Fruit fly (Drosophila melanogaster): ENCODE data around the gene CG15561.

Gene CG15561

dm6 chr3R:31218214-31218876 is 2.6 kb upstream of the CG15561 start (continued):
- TF ChIP-seq cad (GFP tag; optimal IDR thresholded peaks at IDR 0.05) (no peak), cato (GFP tag; optimal IDR thresholded peaks at IDR 0.05; ENCODE audit: borderline replicate concordance) (no peak), CG8478 (optimal IDR thresholded peaks at IDR 0.05) (no peak), insv (GFP tag; optimal IDR thresholded peaks at IDR 0.05) (no peak), onecut (GFP tag; IDR thresholded peaks at IDR 0.05) (no peak), CG32532 (GFP tag; IDR thresholded peaks at IDR 0.05) (no peak), CG34376 (GFP tag; optimal IDR thresholded peaks at IDR 0.05) (peak; percentile 3), Sry-δ (GFP tag; optimal IDR thresholded peaks at IDR 0.05) (no peak), Camta (GFP tag; optimal IDR thresholded peaks at IDR 0.05) (no peak), CG12155 (GFP tag; optimal IDR thresholded peaks at IDR 0.05) (no peak), Xbp1 (GFP tag; optimal IDR thresholded peaks at IDR 0.05) (no peak), gcm2 (GFP tag; optimal IDR thresholded peaks at IDR 0.05) (no peak), klu (GFP tag; IDR thresholded peaks at IDR 0.05) (no peak), CG15479 (GFP tag; optimal IDR thresholded peaks at IDR 0.05) (no peak), bcd (GFP tag; optimal IDR thresholded peaks at IDR 0.05) (no peak), CG4730 (GFP tag; IDR thresholded peaks at IDR 0.05) (no peak), Hey (tag; optimal IDR thresholded peaks at IDR 0.05) (no peak), CG14965 (GFP tag; optimal IDR thresholded peaks at IDR 0.05; ENCODE audit: borderline replicate concordance) (no peak), CG3726 (GFP tag; IDR thresholded peaks at IDR 0.05) (no peak), CG4360 (GFP tag; IDR thresholded peaks at IDR 0.05) (no peak), odd (GFP tag; optimal IDR thresholded peaks at IDR 0.05) (no peak), CG14050 (GFP tag; IDR thresholded peaks at IDR 0.05) (no peak), sisA (GFP tag; IDR thresholded peaks at IDR 0.05) (no peak), exex (tag; optimal IDR thresholded peaks at IDR 0.05) (peak; percentile 50), grn (GFP tag; optimal IDR thresholded peaks at IDR 0.05) (no peak), CG11695 (GFP tag; IDR thresholded peaks at IDR 0.05) (no peak), nerfin-1 (tag; optimal IDR thresholded peaks at IDR 0.05) (peak; percentile 89), slbo (GFP tag; IDR thresholded peaks at IDR 0.05) (no peak), corto (GFP tag; optimal IDR thresholded peaks at IDR 0.05) (no peak), CG8388 (GFP tag; optimal IDR thresholded peaks at IDR 0.05) (no peak), sd (tag; optimal IDR thresholded peaks at IDR 0.05) (peak; percentile 67), Nf-YB (GFP tag; optimal IDR thresholded peaks at IDR 0.05) (no peak), pb (GFP tag; optimal IDR thresholded peaks at IDR 0.05) (no peak), toy (GFP tag; IDR thresholded peaks at IDR 0.05) (no peak), en (GFP tag; optimal IDR thresholded peaks at IDR 0.05) (no peak), Hr39 (optimal IDR thresholded peaks at IDR 0.05) (no peak), BtbVII (GFP tag; optimal IDR thresholded peaks at IDR 0.05) (no peak), Sry-β (GFP tag; optimal IDR thresholded peaks at IDR 0.05) (no peak), mam (GFP tag; optimal IDR thresholded peaks at IDR 0.05) (no peak), CG2202 (tag; optimal IDR thresholded peaks at IDR 0.05) (no peak), salm (tag; optimal IDR thresholded peaks at IDR 0.05) (peak; percentile 1), CG1603 (tag; optimal IDR thresholded peaks at IDR 0.05) (peak; percentile 11), dysf (GFP tag; IDR thresholded peaks at IDR 0.05) (no peak), BEAF-32 (GFP tag; optimal IDR thresholded peaks at IDR 0.05) (no peak), H15 (GFP tag; IDR thresholded peaks at IDR 0.05) (no peak), nmo (GFP tag; optimal IDR thresholded peaks at IDR 0.05) (peak; percentile 13), disco-r (GFP tag; optimal IDR thresholded peaks at IDR 0.05) (no peak), ci (GFP tag; IDR thresholded peaks at IDR 0.05) (no peak), Bgb (GFP tag; IDR thresholded peaks at IDR 0.05; ENCODE audit: partially characterized antibody) (no peak), hb (GFP tag; IDR thresholded peaks at IDR 0.05; ENCODE audit: partially characterized antibody) (no peak), Mad (GFP tag; optimal IDR thresholded peaks at IDR 0.05) (no peak), Lim3 (GFP tag; IDR thresholded peaks at IDR 0.05) (no peak)
